Worm (Caenorhabditis elegans): ENCODE measurements around the gene F53B1.2.

Gene F53B1.2

DNA sequence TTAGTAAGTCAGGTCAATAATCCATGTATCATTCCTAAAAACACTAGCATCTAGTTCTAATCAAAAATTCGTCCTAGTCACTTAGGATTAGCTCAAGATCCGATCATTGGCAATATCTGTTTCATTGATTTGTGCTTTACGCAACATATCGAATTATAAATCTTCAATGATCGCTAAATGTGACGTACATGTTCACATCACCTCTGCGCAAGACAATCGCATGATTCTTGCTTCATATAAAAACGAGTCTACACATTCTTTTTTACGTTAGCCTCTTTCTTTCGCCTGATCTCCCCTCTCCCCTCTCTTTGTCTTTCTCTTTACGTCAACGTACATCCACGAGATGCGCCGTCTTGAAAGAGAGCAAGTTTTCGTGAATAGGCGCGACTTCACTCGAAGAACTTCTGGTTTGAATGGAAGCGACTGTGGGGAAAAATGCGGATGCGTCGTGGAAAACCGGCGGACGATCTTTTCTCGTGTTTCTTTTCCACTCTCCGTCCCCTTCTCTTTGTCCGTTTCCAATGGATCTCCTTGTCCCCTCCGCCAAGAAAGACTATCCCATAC is 7.6 kb downstream of the F53B1.2 start (continued):
- no peak for TF ChIP-seq sdz-12 (GFP tag; optimal IDR thresholded peaks at IDR 0.05)
- no peak for TF ChIP-seq Y48G9A.11 (GFP tag; IDR thresholded peaks at IDR 0.05)
- TF ChIP-seq unc-130 (GFP tag; optimal IDR thresholded peaks at IDR 0.05) = no peak
- TF ChIP-seq nhr-11 (tag; optimal IDR thresholded peaks at IDR 0.05) = no peak

DNA sequence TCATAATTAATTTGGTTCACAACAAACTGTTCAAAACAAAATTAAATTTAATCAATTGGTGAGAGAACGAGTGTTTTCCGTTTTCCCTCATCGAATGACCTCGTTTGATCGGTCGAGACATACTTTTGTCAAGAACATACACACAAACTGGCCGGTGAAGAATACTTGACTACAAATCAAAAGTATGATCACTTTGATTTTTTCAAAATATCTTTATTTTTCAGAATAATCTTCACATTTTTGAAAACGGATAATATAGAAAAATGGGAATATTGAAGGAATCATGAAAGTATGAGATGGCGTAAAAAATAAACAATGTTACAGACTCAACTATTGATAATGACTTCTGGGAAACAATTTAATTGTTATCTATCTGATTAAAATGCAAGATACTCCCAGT is 9.4 kb downstream of the F53B1.2 start, which contains the start of gene swip-10:
Gene swip-10, minus strand, starts transcription at position 101 of the 400 bp plus-strand sequence.
- TF ChIP-seq ces-1 (GFP tag; optimal IDR thresholded peaks at IDR 0.05) (no peak), nhr-48 (tag; optimal IDR thresholded peaks at IDR 0.05) (no peak), Y5F2A.4 (GFP tag; optimal IDR thresholded peaks at IDR 0.05) (no peak), jun-1 (tag; optimal IDR thresholded peaks at IDR 0.05) (no peak), dpl-1 (GFP tag; optimal IDR thresholded peaks at IDR 0.05) (no peak), nhr-76 (tag; optimal IDR thresholded peaks at IDR 0.05) (no peak), Y105C5A.15 (GFP tag; IDR thresholded peaks at IDR 0.05) (no peak), egl-27 (tag; optimal IDR thresholded peaks at IDR 0.05) (no peak), mxl-3 (GFP tag; optimal IDR thresholded peaks at IDR 0.05) (no peak), daf-19 (GFP tag; conservative IDR thresholded peaks at IDR 0.05) (no peak), spr-3 (GFP tag; optimal IDR thresholded peaks at IDR 0.05) (no peak), nhr-237 (tag; optimal IDR thresholded peaks at IDR 0.05) (no peak), nhr-41 (GFP tag; IDR thresholded peaks at IDR 0.05) (no peak)

DNA sequence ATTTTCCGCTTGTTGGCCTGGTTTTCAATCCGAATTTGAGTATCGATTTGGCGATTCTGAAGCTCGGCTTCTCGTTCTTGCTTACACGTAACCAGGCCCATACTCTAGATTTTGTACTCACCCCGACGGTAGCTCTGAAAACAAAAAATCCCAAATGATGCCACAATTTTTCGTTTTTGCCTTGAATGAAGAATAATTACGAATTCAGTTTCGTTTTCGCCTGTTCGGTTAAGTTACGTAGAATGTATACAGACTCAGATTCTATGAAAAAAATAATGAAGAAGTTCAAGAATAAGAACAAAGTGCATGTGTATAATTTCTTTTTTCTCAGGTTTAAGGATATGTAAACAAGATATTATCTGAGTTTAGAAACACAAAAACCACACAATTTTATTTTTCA is 12.2 kb downstream of the F53B1.2 start, which contains the start of gene gpa-5:
Gene gpa-5, minus strand, starts transcription at position 101 of the 400 bp plus-strand sequence.
- no peak for TF ChIP-seq lin-1 (GFP tag; IDR thresholded peaks at IDR 0.05)
- no peak for TF ChIP-seq zip-2 (tag; optimal IDR thresholded peaks at IDR 0.05)
- no peak for TF ChIP-seq mdl-1 (tag; optimal IDR thresholded peaks at IDR 0.05)
- no peak for TF ChIP-seq zag-1 (tag; optimal IDR thresholded peaks at IDR 0.05)
- TF ChIP-seq nhr-102 (tag; optimal IDR thresholded peaks at IDR 0.05) = no peak
- TF ChIP-seq mep-1 (tag; optimal IDR thresholded peaks at IDR 0.05) = no peak
- TF ChIP-seq lir-3 (tag; optimal IDR thresholded peaks at IDR 0.05) = no peak
- no peak for TF ChIP-seq lin-15B (tag; optimal IDR thresholded peaks at IDR 0.05)
- no peak for TF ChIP-seq ces-1 (GFP tag; optimal IDR thresholded peaks at IDR 0.05)
- TF ChIP-seq duxl-1 (tag; optimal IDR thresholded peaks at IDR 0.05; ENCODE audit: poor library complexity) = no peak
- no peak for TF ChIP-seq lim-7 (GFP tag; IDR thresholded peaks at IDR 0.05)
- TF ChIP-seq php-3 (GFP tag; IDR thresholded peaks at IDR 0.05) = no peak
- no peak for TF ChIP-seq fkh-10 (GFP tag; optimal IDR thresholded peaks at IDR 0.05)
- TF ChIP-seq daf-12 (tag; optimal IDR thresholded peaks at IDR 0.05) = no peak
- no peak for TF ChIP-seq cey-2 (tag; optimal IDR thresholded peaks at IDR 0.05; ENCODE audit: borderline replicate concordance, insufficient read depth)
- TF ChIP-seq tra-1 (GFP tag; IDR thresholded peaks at IDR 0.05) = no peak
- no peak for TF ChIP-seq hlh-30 (tag; optimal IDR thresholded peaks at IDR 0.05; ENCODE audit: insufficient read depth)

DNA sequence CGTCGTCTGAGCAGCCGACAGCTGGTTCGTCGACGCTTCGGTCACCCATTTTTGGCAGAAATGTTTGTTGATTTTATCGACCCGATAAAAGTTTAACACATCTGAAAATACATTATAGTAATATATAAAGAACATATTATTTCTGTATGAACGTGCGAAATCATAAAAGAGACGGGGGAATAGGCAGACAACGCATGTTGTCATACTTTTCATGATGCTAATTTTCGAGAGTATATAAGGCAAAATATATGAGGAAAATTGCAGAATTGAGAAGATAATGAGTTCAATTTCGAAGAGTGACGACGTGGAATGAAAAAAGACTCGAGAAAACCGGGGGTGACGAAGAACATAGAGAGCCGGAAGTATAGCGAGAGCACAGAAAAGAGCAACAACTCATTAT is 21.4 kb downstream of the F53B1.2 start, which contains the start of gene F53B1.8:
Gene F53B1.8, minus strand, starts transcription at position 101 of the 400 bp plus-strand sequence.
- TF ChIP-seq aha-1 (tag) = no peak
- no peak for TF ChIP-seq dmd-8 (GFP tag; IDR thresholded peaks at IDR 0.05)
- no peak for TF ChIP-seq nhr-11 (tag; optimal IDR thresholded peaks at IDR 0.05)
- TF ChIP-seq nhr-10 (tag; optimal IDR thresholded peaks at IDR 0.05) = no peak
- no peak for TF ChIP-seq hlh-30 (tag; optimal IDR thresholded peaks at IDR 0.05; ENCODE audit: insufficient read depth)
- no peak for TF ChIP-seq F44E2.7 (GFP tag; IDR thresholded peaks at IDR 0.05)
- no peak for TF ChIP-seq dpl-1 (GFP tag; optimal IDR thresholded peaks at IDR 0.05)
